Fruit fly (Drosophila melanogaster): ENCODE data around the gene CG11537.

The CG11537 gene

dm6 chr3L:3081146-3081872 lies 61.9 kb downstream of the CG11537 start:
- TF ChIP-seq CG32006 (GFP tag; optimal IDR thresholded peaks at IDR 0.05): peak; percentile 98
- TF ChIP-seq ss (GFP tag; optimal IDR thresholded peaks at IDR 0.05): peak; percentile 96
- TF ChIP-seq CG11294 (GFP tag; IDR thresholded peaks at IDR 0.05): peak; percentile 97
- TF ChIP-seq CG31627 (GFP tag; optimal IDR thresholded peaks at IDR 0.05): peak; percentile 98
- TF ChIP-seq CG8632 (GFP tag; optimal IDR thresholded peaks at IDR 0.05): peak; percentile 99
- peak; percentile 94 for TF ChIP-seq dsx (GFP tag; optimal IDR thresholded peaks at IDR 0.05; ENCODE audit: poor library complexity, severe bottlenecking)
- TF ChIP-seq CG34406 (GFP tag; optimal IDR thresholded peaks at IDR 0.05): peak; percentile 99
- TF ChIP-seq Blimp-1 (GFP tag; optimal IDR thresholded peaks at IDR 0.05): peak; percentile 86
- TF ChIP-seq CG4318 (GFP tag; optimal IDR thresholded peaks at IDR 0.05): peak; percentile 98
- TF ChIP-seq svp (GFP tag): peak; percentile 99
- TF ChIP-seq pdm3 (GFP tag; optimal IDR thresholded peaks at IDR 0.05): peak; percentile 99
- peak; percentile 99 for TF ChIP-seq Met (GFP tag; optimal IDR thresholded peaks at IDR 0.05)
- TF ChIP-seq CG6276 (GFP tag; optimal IDR thresholded peaks at IDR 0.05): peak; percentile 99
- TF ChIP-seq CG7368 (GFP tag; optimal IDR thresholded peaks at IDR 0.05): peak; percentile 99
- TF ChIP-seq CG11762 (GFP tag; optimal IDR thresholded peaks at IDR 0.05; ENCODE audit: insufficient read depth): peak; percentile 98
- peak; percentile 98 for TF ChIP-seq CG1621 (tag; optimal IDR thresholded peaks at IDR 0.05)
- peak; percentile 99 for TF ChIP-seq Eip75B (GFP tag; optimal IDR thresholded peaks at IDR 0.05)
- TF ChIP-seq Lpt (GFP tag; optimal IDR thresholded peaks at IDR 0.05): peak; percentile 98
- TF ChIP-seq Hr39 (GFP tag; optimal IDR thresholded peaks at IDR 0.05): peak; percentile 98
- peak; percentile 98 for TF ChIP-seq Gug (GFP tag; IDR thresholded peaks at IDR 0.05)
- TF ChIP-seq fd85E (GFP tag; optimal IDR thresholded peaks at IDR 0.05): peak; percentile 96
- TF ChIP-seq eg (GFP tag; IDR thresholded peaks at IDR 0.05): peak; percentile 99
- TF ChIP-seq Sox102F (GFP tag; optimal IDR thresholded peaks at IDR 0.05): peak; percentile 99
- peak; percentile 99 for TF ChIP-seq net (GFP tag; optimal IDR thresholded peaks at IDR 0.05)
- peak; percentile 88 for TF ChIP-seq fkh (GFP tag; optimal IDR thresholded peaks at IDR 0.05)
- TF ChIP-seq spab (GFP tag; optimal IDR thresholded peaks at IDR 0.05): peak; percentile 97
- peak; percentile 99 for TF ChIP-seq CG3919 (GFP tag; optimal IDR thresholded peaks at IDR 0.05)
- TF ChIP-seq CG15336 (GFP tag; IDR thresholded peaks at IDR 0.05): peak; percentile 99
- TF ChIP-seq Ets96B (tag; optimal IDR thresholded peaks at IDR 0.05): peak; percentile 97
- peak; percentile 99 for TF ChIP-seq CG6792 (GFP tag; optimal IDR thresholded peaks at IDR 0.05)
- peak; percentile 99 for TF ChIP-seq Smox (GFP tag; optimal IDR thresholded peaks at IDR 0.05)
- peak; percentile 94 for TF ChIP-seq CG3032 (tag; optimal IDR thresholded peaks at IDR 0.05)
- peak; percentile 99 for TF ChIP-seq OdsH (GFP tag; optimal IDR thresholded peaks at IDR 0.05)
- TF ChIP-seq CG8119 (GFP tag; IDR thresholded peaks at IDR 0.05): peak; percentile 99
- TF ChIP-seq CG9139 (GFP tag; optimal IDR thresholded peaks at IDR 0.05): peak; percentile 92
- peak; percentile 98 for TF ChIP-seq CG10631 (GFP tag; optimal IDR thresholded peaks at IDR 0.05)
- peak; percentile 96 to 97 for TF ChIP-seq salr (GFP tag; optimal IDR thresholded peaks at IDR 0.05)
- TF ChIP-seq CG11902 (GFP tag; optimal IDR thresholded peaks at IDR 0.05): peak; percentile 96
- TF ChIP-seq CG10669 (GFP tag; optimal IDR thresholded peaks at IDR 0.05): peak; percentile 97
- peak; percentile 97 for TF ChIP-seq CG16779 (tag; optimal IDR thresholded peaks at IDR 0.05)
- peak; percentile 99 for TF ChIP-seq vri (GFP tag; optimal IDR thresholded peaks at IDR 0.05)
- TF ChIP-seq Eip93F (GFP tag; optimal IDR thresholded peaks at IDR 0.05): peak; percentile 98
- peak; percentile 95 for TF ChIP-seq CG6808 (GFP tag; optimal IDR thresholded peaks at IDR 0.05)
- peak; percentile 99 for TF ChIP-seq esn (GFP tag; optimal IDR thresholded peaks at IDR 0.05)
- TF ChIP-seq CG8319 (GFP tag; optimal IDR thresholded peaks at IDR 0.05): peak; percentile 97
- peak; percentile 99 for TF ChIP-seq CG6163 (GFP tag; IDR thresholded peaks at IDR 0.05)
- TF ChIP-seq topi (GFP tag; optimal IDR thresholded peaks at IDR 0.05): peak; percentile 99
- peak; percentile 99 for TF ChIP-seq achi (GFP tag; optimal IDR thresholded peaks at IDR 0.05)
- peak; percentile 99 for TF ChIP-seq Hr4 (GFP tag; optimal IDR thresholded peaks at IDR 0.05)
- peak; percentile 100 for TF ChIP-seq Eip78C (GFP tag)

Data from whole organism, prepupa.